Fruit fly (Drosophila melanogaster): ENCODE measurements around the gene snRNP-U1-70K.

Gene snRNP-U1-70K

dm6 chr2L:6948540-6948942 lies 23.0 kb downstream of the snRNP-U1-70K start, which contains the start of gene ihog (continued):
- TF ChIP-seq CG14710 (tag; optimal IDR thresholded peaks at IDR 0.05) (peak; percentile 16), vvl (GFP tag; IDR thresholded peaks at IDR 0.05) (peak; percentile 52), nom (GFP tag; optimal IDR thresholded peaks at IDR 0.05) (peak; percentile 20), CG10267 (tag; optimal IDR thresholded peaks at IDR 0.05) (peak; percentile 28), Hr51 (GFP tag; optimal IDR thresholded peaks at IDR 0.05) (no peak), hbn (GFP tag; IDR thresholded peaks at IDR 0.05; ENCODE audit: partially characterized antibody) (0 out of 2 replicates have a peak, but pooled peaks have one; percentile 23), CG11504 (tag; optimal IDR thresholded peaks at IDR 0.05) (no peak), CG11085 (GFP tag; IDR thresholded peaks at IDR 0.05) (no peak), tna (GFP tag; IDR thresholded peaks at IDR 0.05; ENCODE audit: partially characterized antibody) (peak; percentile 39; the same call in 1 of the 2 replicates), CG17186 (GFP tag; optimal IDR thresholded peaks at IDR 0.05) (no peak), CG18476 (GFP tag; optimal IDR thresholded peaks at IDR 0.05) (no peak), shn (GFP tag; optimal IDR thresholded peaks at IDR 0.05) (no peak), stc (GFP tag; IDR thresholded peaks at IDR 0.05) (no peak), CG12659 (GFP tag; optimal IDR thresholded peaks at IDR 0.05) (peak; percentile 31), org-1 (GFP tag; optimal IDR thresholded peaks at IDR 0.05) (no peak), D (optimal IDR thresholded peaks at IDR 0.05) (peak; percentile 40), D (GFP tag; optimal IDR thresholded peaks at IDR 0.05) (no peak), ham (GFP tag; IDR thresholded peaks at IDR 0.05) (no peak), bbx (GFP tag; IDR thresholded peaks at IDR 0.05; ENCODE audit: partially characterized antibody) (peak; percentile 72), NC2β (GFP tag; optimal IDR thresholded peaks at IDR 0.05) (no peak), sima (GFP tag; optimal IDR thresholded peaks at IDR 0.05) (no peak)

dm6 chr2L:6945088-6945487 lies 26.4 kb downstream of the snRNP-U1-70K start, which contains the start of gene Fgop2:
TSS of gene Fgop2 (minus strand) at chr2L:6945289.
- TF ChIP-seq bab2 (GFP tag; optimal IDR thresholded peaks at IDR 0.05) (no peak), Sox100B (GFP tag; optimal IDR thresholded peaks at IDR 0.05) (no peak), CG17829 (tag; optimal IDR thresholded peaks at IDR 0.05) (peak; percentile 21), gfzf (GFP tag; optimal IDR thresholded peaks at IDR 0.05) (peak; percentile 91), CG1603 (tag; optimal IDR thresholded peaks at IDR 0.05) (peak; percentile 51), CG3847 (GFP tag; IDR thresholded peaks at IDR 0.05) (no peak), pzg (GFP tag; optimal IDR thresholded peaks at IDR 0.05) (peak; percentile 61), CG30020 (tag; optimal IDR thresholded peaks at IDR 0.05) (peak; percentile 13), CG16813 (GFP tag; IDR thresholded peaks at IDR 0.05; ENCODE audit: partially characterized antibody) (no peak), nmo (GFP tag; optimal IDR thresholded peaks at IDR 0.05) (peak; percentile 8), trem (tag; optimal IDR thresholded peaks at IDR 0.05) (peak; percentile 41), Hr3 (GFP tag; optimal IDR thresholded peaks at IDR 0.05) (peak; percentile 36), HmgZ (tag; optimal IDR thresholded peaks at IDR 0.05) (peak; percentile 19), B-H2 (GFP tag; optimal IDR thresholded peaks at IDR 0.05) (no peak), CG2712 (tag; optimal IDR thresholded peaks at IDR 0.05) (peak; percentile 4), CG11398 (GFP tag; optimal IDR thresholded peaks at IDR 0.05) (no peak), MESR4 (GFP tag; optimal IDR thresholded peaks at IDR 0.05) (peak; percentile 81), CG8359 (GFP tag; optimal IDR thresholded peaks at IDR 0.05; ENCODE audit: borderline replicate concordance) (no peak), cato (GFP tag; optimal IDR thresholded peaks at IDR 0.05; ENCODE audit: borderline replicate concordance) (no peak), lbe (GFP tag; optimal IDR thresholded peaks at IDR 0.05) (no peak), wor (GFP tag; IDR thresholded peaks at IDR 0.05) (no peak), Rfx (GFP tag; IDR thresholded peaks at IDR 0.05) (no peak), CG13287 (GFP tag; IDR thresholded peaks at IDR 0.05; ENCODE audit: partially characterized antibody) (peak; percentile 38; the same call in 1 of the 2 replicates), sna (GFP tag; IDR thresholded peaks at IDR 0.05; ENCODE audit: partially characterized antibody) (no peak), stwl (tag; optimal IDR thresholded peaks at IDR 0.05) (peak; percentile 83), CG2116 (GFP tag; optimal IDR thresholded peaks at IDR 0.05) (peak; percentile 6), ac (GFP tag; optimal IDR thresholded peaks at IDR 0.05) (no peak), CG3726 (GFP tag; IDR thresholded peaks at IDR 0.05) (no peak), Atf3 (GFP tag; optimal IDR thresholded peaks at IDR 0.05) (no peak), CG14710 (tag; optimal IDR thresholded peaks at IDR 0.05) (peak; percentile 41)
